Worm (Caenorhabditis elegans) whole organism, L3 larva: ENCODE data around the gene F42A10.7.

Experiments used
- R02D3.7 ChIP-seq: fragments of 150-350 bp; optimal IDR thresholded peaks from 2 replicates; lab custom pipeline; 2014; ENCODE audit warnings: missing biosample characterization, missing genetic modification characterization
- ZK546.5 ChIP-seq: sonication (generic microtip); optimal IDR thresholded peaks from 2 replicates; lab custom pipeline; 2017; ENCODE audit warnings: missing biosample characterization, missing genetic modification characterization
- aly-2 ChIP-seq: fragments of 150-350 bp; optimal IDR thresholded peaks from 2 replicates; lab custom pipeline; 2014; ENCODE audit warnings: missing biosample characterization, missing genetic modification characterization
- ceh-28 ChIP-seq: fragments of 150-350 bp; optimal IDR thresholded peaks from 2 replicates; lab custom pipeline; 2014; ENCODE audit warnings: missing biosample characterization, missing genetic modification reagents, missing genetic modification characterization
- ceh-82 ChIP-seq: fragments of 150-350 bp; optimal IDR thresholded peaks from 2 replicates; lab custom pipeline; 2014; ENCODE audit warnings: missing biosample characterization, missing genetic modification characterization
- egl-27 ChIP-seq: sonication (generic microtip); optimal IDR thresholded peaks from 4 replicates; lab custom pipeline; 2017; ENCODE audit warnings: missing biosample characterization, missing genetic modification reagents, missing genetic modification characterization
- elt-1 ChIP-seq: fragments of 150-350 bp; optimal IDR thresholded peaks from 2 replicates; lab custom pipeline; 2014; ENCODE audit warnings: missing biosample characterization, missing genetic modification characterization
- elt-3 ChIP-seq, 3 experiments: fragments of 150-350 bp in 1 of 3; sonication (generic microtip) in 2 of 3; optimal IDR thresholded peaks; 2 replicates in 2 of 3; 4 replicates in 1 of 3; lab custom pipeline; 2014 to 2017; ENCODE audit warnings: missing biosample characterization in 3 of 3, missing genetic modification characterization in 3 of 3
- eor-1 ChIP-seq, 2 experiments: fragments of 150-350 bp; optimal IDR thresholded peaks; 2 replicates each; lab custom pipeline; 2014 to 2018; ENCODE audit warnings: missing biosample characterization in 2 of 2, missing genetic modification characterization in 2 of 2
- fkh-10 ChIP-seq: sonication (generic microtip); optimal IDR thresholded peaks from 2 replicates; lab custom pipeline; 2017; ENCODE audit warnings: missing biosample characterization, missing genetic modification reagents, missing genetic modification characterization
- fkh-2 ChIP-seq: fragments of 150-350 bp; optimal IDR thresholded peaks from 2 replicates; lab custom pipeline; 2014; ENCODE audit warnings: missing biosample characterization, missing genetic modification reagents, missing genetic modification characterization
- fos-1 ChIP-seq: fragments of 150-350 bp; optimal IDR thresholded peaks from 2 replicates; lab custom pipeline; 2014; ENCODE audit warnings: missing biosample characterization, missing genetic modification characterization
- hmg-11 ChIP-seq: sonication (generic microtip); optimal IDR thresholded peaks from 2 replicates; lab custom pipeline; 2016; ENCODE audit warnings: missing genetic modification characterization, missing compliant biosample characterization
- jun-1 ChIP-seq: fragments of 150-350 bp; optimal IDR thresholded peaks from 2 replicates; lab custom pipeline; 2014; ENCODE audit warnings: missing biosample characterization, missing genetic modification reagents, missing genetic modification characterization
- lin-15B ChIP-seq: fragments of 150-350 bp; optimal IDR thresholded peaks from 2 replicates; lab custom pipeline; 2014; ENCODE audit warnings: missing biosample characterization, missing genetic modification characterization
- lsy-12 ChIP-seq: sonication (generic microtip); optimal IDR thresholded peaks from 2 replicates; lab custom pipeline; 2016; ENCODE audit warnings: mild to moderate bottlenecking, missing genetic modification characterization, missing compliant biosample characterization
- mdl-1 ChIP-seq: fragments of 150-350 bp; optimal IDR thresholded peaks from 2 replicates; lab custom pipeline; 2014; ENCODE audit warnings: missing biosample characterization, missing genetic modification characterization
- mml-1 ChIP-seq: fragments of 150-350 bp; sonication (generic microtip); optimal IDR thresholded peaks from 3 replicates; lab custom pipeline; 2014; ENCODE audit warnings: missing biosample characterization, missing genetic modification characterization
- nhr-11 ChIP-seq: fragments of 150-350 bp; optimal IDR thresholded peaks from 2 replicates; lab custom pipeline; 2014; ENCODE audit warnings: missing biosample characterization, missing genetic modification characterization
- nhr-12 ChIP-seq: fragments of 150-350 bp; optimal IDR thresholded peaks from 2 replicates; lab custom pipeline; 2014; ENCODE audit warnings: missing biosample characterization, missing genetic modification characterization
- nhr-23 ChIP-seq: fragments of 150-350 bp; optimal IDR thresholded peaks from 2 replicates; lab custom pipeline; 2014; ENCODE audit warnings: missing biosample characterization, missing genetic modification reagents, missing genetic modification characterization
- nhr-237 ChIP-seq: fragments of 150-350 bp; optimal IDR thresholded peaks from 2 replicates; lab custom pipeline; 2014; ENCODE audit warnings: missing biosample characterization, missing genetic modification characterization
- nhr-25 ChIP-seq: sonication (generic microtip); optimal IDR thresholded peaks from 2 replicates; lab custom pipeline; 2017; ENCODE audit warnings: missing biosample characterization, missing genetic modification characterization
- nhr-28 ChIP-seq: fragments of 150-350 bp; optimal IDR thresholded peaks from 2 replicates; lab custom pipeline; 2014; ENCODE audit warnings: missing biosample characterization, missing genetic modification characterization
- nhr-43 ChIP-seq: sonication (generic microtip); optimal IDR thresholded peaks from 2 replicates; lab custom pipeline; 2016; ENCODE audit warnings: mild to moderate bottlenecking, missing genetic modification characterization, missing compliant biosample characterization; ENCODE audit not compliant: poor library complexity, severe bottlenecking
- nhr-67 ChIP-seq: fragments of 150-350 bp; optimal IDR thresholded peaks from 2 replicates; lab custom pipeline; 2014; ENCODE audit warnings: missing biosample characterization, missing genetic modification characterization
- nhr-76 ChIP-seq: fragments of 150-350 bp; sonication (generic microtip); optimal IDR thresholded peaks from 5 replicates; lab custom pipeline; 2014; ENCODE audit warnings: missing biosample characterization, missing genetic modification characterization
- pqm-1 ChIP-seq: fragments of 150-350 bp; optimal IDR thresholded peaks from 2 replicates; lab custom pipeline; 2017; ENCODE audit warnings: missing biosample characterization, missing genetic modification characterization, inconsistent platforms
- sea-2 ChIP-seq: fragments of 150-350 bp; sonication (generic microtip); optimal IDR thresholded peaks from 4 replicates; lab custom pipeline; 2014; ENCODE audit warnings: missing biosample characterization, missing genetic modification reagents, missing genetic modification characterization
- skn-1 ChIP-seq: fragments of 150-350 bp; optimal IDR thresholded peaks from 2 replicates; lab custom pipeline; 2014; ENCODE audit warnings: missing biosample characterization, missing genetic modification characterization
- snpc-4 ChIP-seq: fragments of 150-350 bp; optimal IDR thresholded peaks from 2 replicates; lab custom pipeline; 2014; ENCODE audit warnings: missing biosample characterization, missing genetic modification characterization
- unc-39 ChIP-seq: sonication (generic microtip); optimal IDR thresholded peaks from 4 replicates; lab custom pipeline; 2017; ENCODE audit warnings: missing biosample characterization, missing genetic modification characterization
- unc-62 ChIP-seq: fragments of 150-350 bp; sonication (generic microtip); optimal IDR thresholded peaks from 4 replicates; lab custom pipeline; 2014; ENCODE audit warnings: missing biosample characterization, missing genetic modification reagents, missing genetic modification characterization
- ztf-11 ChIP-seq: fragments of 150-350 bp; optimal IDR thresholded peaks from 2 replicates; lab custom pipeline; 2014; ENCODE audit warnings: missing biosample characterization, missing genetic modification characterization

F42A10.7 gene

DNA sequence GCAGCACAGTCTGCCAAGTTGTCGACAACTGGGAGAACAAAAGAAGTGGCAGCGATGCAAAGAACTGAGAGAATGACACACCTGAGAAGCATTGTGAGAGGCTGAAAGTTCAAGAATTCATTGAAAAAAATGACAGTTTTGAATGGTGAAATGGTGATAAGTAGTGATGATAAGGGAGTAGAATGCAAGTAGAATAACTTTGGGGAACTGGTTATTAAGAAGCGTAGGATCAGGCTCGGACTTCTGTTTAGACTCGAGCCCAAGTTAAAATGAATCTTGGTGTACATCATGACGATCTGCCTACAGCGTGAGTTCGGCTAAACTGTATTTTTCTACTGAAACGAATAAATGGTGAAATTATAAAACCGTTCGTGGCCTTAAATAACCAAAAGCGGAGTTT, at the start of gene F42A10.7:
TSS of gene F42A10.7 (minus strand) at position 101 of the 400 bp plus-strand sequence.
- no peak for TF ChIP-seq fkh-10 (GFP tag; lab: Kevin White, UChicago)
- TF ChIP-seq jun-1 (tag; lab: Kevin White, UChicago), result no peak
- TF ChIP-seq egl-27, result no peak
- no peak for TF ChIP-seq nhr-28 (tag; lab: Kevin White, UChicago)
- no peak for TF ChIP-seq nhr-12 (tag; lab: Kevin White, UChicago)
- no peak for TF ChIP-seq elt-3 (tag; optimal IDR thresholded peaks at IDR 0.05; lab: Kevin White, UChicago)
- TF ChIP-seq unc-39 (tag; lab: Kevin White, UChicago), result no peak
- no peak for TF ChIP-seq nhr-25 (tag; lab: Kevin White, UChicago)
- no peak for TF ChIP-seq fos-1 (tag; lab: Kevin White, UChicago)
- TF ChIP-seq nhr-76 (tag; lab: Kevin White, UChicago), result no peak
- TF ChIP-seq ceh-82 (tag; lab: Kevin White, UChicago), result no peak
- no peak for TF ChIP-seq elt-1 (tag; lab: Kevin White, UChicago)
- no peak for TF ChIP-seq nhr-11 (tag; lab: Kevin White, UChicago)
- no peak for TF ChIP-seq aly-2
- TF ChIP-seq nhr-43 (tag; lab: Kevin White, UChicago), result no peak
- no peak for TF ChIP-seq nhr-237 (tag; lab: Kevin White, UChicago)
- TF ChIP-seq snpc-4 (tag; lab: Kevin White, UChicago), result no peak
- no peak for TF ChIP-seq ceh-28 (tag; lab: Kevin White, UChicago)

ce11 chrIII:6221403-6221802, 42.9 kb upstream of the F42A10.7 start:
- TF ChIP-seq elt-1 (tag; lab: Kevin White, UChicago) (no peak), mml-1 (tag; lab: Kevin White, UChicago) (no peak), nhr-23 (no peak), eor-1 (tag; optimal IDR thresholded peaks at IDR 0.05; lab: Kevin White, UChicago) (no peak), egl-27 (no peak), nhr-25 (tag; lab: Kevin White, UChicago) (no peak), fkh-2 (tag; lab: Kevin White, UChicago) (no peak), nhr-76 (tag; lab: Kevin White, UChicago) (no peak), lsy-12 (tag; lab: Kevin White, UChicago) (no peak), ztf-11 (no peak), ZK546.5 (tag; lab: Kevin White, UChicago) (no peak)

DNA sequence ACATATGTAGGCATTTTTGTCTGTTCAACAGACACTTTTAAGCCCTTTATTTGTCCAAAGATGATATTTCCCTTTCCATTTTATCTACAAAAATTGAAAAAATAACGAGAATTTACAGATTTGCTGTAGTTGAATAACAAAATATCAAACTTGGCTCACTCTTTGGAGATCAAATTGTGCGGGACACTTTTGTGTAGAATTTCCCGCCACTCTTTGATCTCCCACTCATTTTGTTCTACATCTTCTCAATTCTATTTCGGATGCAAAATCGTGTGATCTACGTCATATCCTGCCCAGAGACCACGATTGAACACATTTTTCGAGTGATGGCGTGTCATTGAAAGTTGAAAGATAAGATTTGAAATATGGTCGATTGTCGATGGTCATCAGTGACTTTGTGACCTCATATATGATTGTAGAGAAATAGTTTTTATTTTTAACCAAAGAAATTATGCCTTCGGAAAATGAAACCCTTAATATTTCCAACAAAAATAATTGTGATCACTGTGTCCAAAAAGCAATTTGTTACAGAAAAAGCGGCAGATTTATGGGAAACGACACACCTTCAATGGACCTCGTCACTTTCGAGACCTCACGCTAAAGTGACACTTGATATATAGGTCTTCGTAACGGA, 38.5 kb upstream of the F42A10.7 start, which contains the start of gene hot-4:
TSS of gene hot-4 (plus strand) at position 584 of the 634 bp plus-strand sequence.
- TF ChIP-seq pqm-1 (tag; lab: Kevin White, UChicago), result no peak
- TF ChIP-seq ceh-82 (tag; lab: Kevin White, UChicago), result no peak
- no peak for TF ChIP-seq eor-1 (tag; optimal IDR thresholded peaks at IDR 0.05; lab: Kevin White, UChicago)
- TF ChIP-seq nhr-43 (tag; lab: Kevin White, UChicago), result no peak
- TF ChIP-seq mml-1 (tag; lab: Kevin White, UChicago), result no peak
- TF ChIP-seq elt-3 (tag; optimal IDR thresholded peaks at IDR 0.05; lab: Kevin White, UChicago), result no peak
- no peak for TF ChIP-seq fos-1 (tag; lab: Kevin White, UChicago)
- TF ChIP-seq ztf-11, result no peak
- no peak for TF ChIP-seq sea-2 (GFP tag; lab: Kevin White, UChicago)
- no peak for TF ChIP-seq skn-1 (tag; lab: Kevin White, UChicago)
- no peak for TF ChIP-seq ZK546.5 (tag; lab: Kevin White, UChicago)
- TF ChIP-seq R02D3.7 (tag; lab: Kevin White, UChicago), result no peak
- TF ChIP-seq nhr-67, result no peak
- no peak for TF ChIP-seq nhr-237 (tag; lab: Kevin White, UChicago)
- no peak for TF ChIP-seq egl-27
- TF ChIP-seq jun-1 (tag; lab: Kevin White, UChicago), result no peak
- no peak for TF ChIP-seq hmg-11 (tag; lab: Kevin White, UChicago)
- no peak for TF ChIP-seq lin-15B (tag; lab: Kevin White, UChicago)
- no peak for TF ChIP-seq lsy-12 (tag; lab: Kevin White, UChicago)

- TF ChIP-seq nhr-23, result peak; percentile 36
- peak; percentile 14 for TF ChIP-seq mdl-1 (tag; lab: Kevin White, UChicago)
- TF ChIP-seq unc-62, result no peak
- TF ChIP-seq nhr-43 (tag; lab: Kevin White, UChicago), result peak; percentile 92
- TF ChIP-seq mml-1 (tag; lab: Kevin White, UChicago), result no peak
Observed at ce11 chrIII:6215943-6216342, 37.5 kb upstream of the F42A10.7 start.
